Worm (Caenorhabditis elegans): ENCODE results near the gene atg-7.
A peak's percentile ranks its signal among the peaks of the same experiment; 100 is the strongest.

atg-7 gene

DNA sequence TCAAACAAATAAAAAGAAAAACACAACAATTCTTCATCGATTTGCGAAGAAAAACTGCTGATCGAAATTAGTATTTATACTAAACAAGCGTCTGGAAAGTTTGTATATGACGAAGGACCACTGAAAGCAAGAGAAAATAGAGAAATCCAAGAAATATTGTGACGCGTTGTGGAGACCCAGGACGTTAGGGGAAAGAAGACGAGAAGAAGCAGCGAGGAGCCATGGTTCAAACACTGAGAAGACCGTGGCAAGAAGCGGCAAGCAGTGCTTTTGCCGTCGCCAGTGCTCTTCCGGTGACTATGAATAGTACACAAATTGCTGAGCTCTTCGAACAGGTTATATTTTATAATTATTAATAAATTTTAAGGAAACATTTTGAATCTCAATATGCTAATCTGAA is 42.2 kb downstream of the atg-7 start:
- TF ChIP-seq R02D3.7 (tag; optimal IDR thresholded peaks at IDR 0.05) (no peak), C34F6.9 (tag; optimal IDR thresholded peaks at IDR 0.05) (peak; percentile 53), unc-55 (GFP tag; optimal IDR thresholded peaks at IDR 0.05) (peak; percentile 64), F13H6.1 (tag; optimal IDR thresholded peaks at IDR 0.05) (no peak)

DNA sequence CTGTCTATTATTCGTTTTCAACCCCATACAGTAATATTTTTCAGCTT is 42.4 kb downstream of the atg-7 start, which contains the start of gene kdin-1:
TSS of gene kdin-1 (plus strand) at position 38 of the 47 bp plus-strand sequence.
- TF ChIP-seq dmd-4 (tag; optimal IDR thresholded peaks at IDR 0.05): no peak
- no peak for TF ChIP-seq fos-1 (tag; optimal IDR thresholded peaks at IDR 0.05)
- no peak for TF ChIP-seq ZK546.5 (tag; optimal IDR thresholded peaks at IDR 0.05)
- no peak for TF ChIP-seq ama-1 (optimal IDR thresholded peaks at IDR 0.05)
- no peak for TF ChIP-seq C34F6.9 (tag; optimal IDR thresholded peaks at IDR 0.05)
- TF ChIP-seq zag-1 (tag; optimal IDR thresholded peaks at IDR 0.05): no peak
- no peak for TF ChIP-seq ceh-16 (tag; optimal IDR thresholded peaks at IDR 0.05)
- no peak for TF ChIP-seq nhr-25 (tag; optimal IDR thresholded peaks at IDR 0.05)
- TF ChIP-seq ztf-11 (tag; optimal IDR thresholded peaks at IDR 0.05): no peak

DNA sequence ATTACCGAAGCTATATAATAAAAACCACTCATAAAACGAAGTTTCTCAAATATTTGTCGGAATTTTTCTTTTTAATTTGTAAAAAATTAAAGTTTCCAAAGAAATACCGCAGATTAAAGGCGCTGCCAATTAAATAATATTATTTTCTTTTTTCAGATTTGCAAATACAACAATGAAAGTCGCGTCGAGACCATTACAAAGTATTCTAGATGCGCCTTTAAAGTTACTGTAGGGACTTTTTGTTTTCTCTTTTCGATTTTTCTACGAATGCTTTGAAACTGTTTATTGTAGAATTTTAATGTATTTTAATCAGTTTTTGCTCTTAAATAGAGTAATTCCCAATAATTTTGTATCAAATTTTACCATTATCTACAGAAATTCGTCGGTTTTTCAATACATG is 42.6 kb downstream of the atg-7 start:
- TF ChIP-seq nhr-10 (tag; optimal IDR thresholded peaks at IDR 0.05) (no peak), mbf-1 (tag; optimal IDR thresholded peaks at IDR 0.05) (no peak), sma-9 (GFP tag; optimal IDR thresholded peaks at IDR 0.05) (no peak), sma-9 (tag; optimal IDR thresholded peaks at IDR 0.05) (no peak), Y55F3AM.14 (GFP tag; optimal IDR thresholded peaks at IDR 0.05) (no peak), nhr-23 (tag; optimal IDR thresholded peaks at IDR 0.05) (no peak), ceh-82 (tag; optimal IDR thresholded peaks at IDR 0.05) (no peak), snpc-4 (tag; optimal IDR thresholded peaks at IDR 0.05) (no peak)

DNA sequence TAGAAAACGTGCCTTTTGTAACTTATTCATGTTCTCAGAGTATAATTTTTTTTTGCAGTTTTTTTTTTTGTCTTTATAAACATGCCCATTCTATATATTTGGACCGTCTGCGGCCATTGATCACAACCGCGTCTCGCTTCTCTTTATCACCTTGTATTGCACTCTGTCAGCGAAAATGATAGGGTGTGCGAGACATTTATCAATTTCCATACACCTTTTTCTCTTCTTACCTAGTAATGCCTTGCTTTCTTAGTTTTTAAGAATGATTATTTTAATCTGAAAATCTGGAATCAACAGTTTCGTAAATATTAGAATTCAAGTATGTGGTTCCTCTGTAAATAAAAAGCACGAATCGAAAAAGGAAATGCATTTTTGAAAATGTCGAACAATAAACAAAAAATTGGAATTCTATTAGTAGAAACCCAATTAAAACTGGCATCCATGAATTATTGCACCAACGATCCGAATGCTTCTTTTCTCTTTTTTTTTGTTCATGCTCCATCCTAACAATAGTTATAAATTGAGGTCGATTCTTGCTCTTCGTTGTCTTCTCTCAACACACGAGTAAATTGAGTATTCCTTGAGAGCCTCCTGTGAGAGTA is 43.6 kb downstream of the atg-7 start:
- TF ChIP-seq elt-3 (tag; optimal IDR thresholded peaks at IDR 0.05) (no peak), fos-1 (tag; optimal IDR thresholded peaks at IDR 0.05) (peak; percentile 73), ztf-1 (GFP tag; conservative IDR thresholded peaks at IDR 0.05) (no peak), nhr-11 (tag; optimal IDR thresholded peaks at IDR 0.05) (no peak), zag-1 (tag; optimal IDR thresholded peaks at IDR 0.05) (peak; percentile 22), lsy-2 (tag; optimal IDR thresholded peaks at IDR 0.05) (peak in 1 of 2 experiments; percentile 33)

DNA sequence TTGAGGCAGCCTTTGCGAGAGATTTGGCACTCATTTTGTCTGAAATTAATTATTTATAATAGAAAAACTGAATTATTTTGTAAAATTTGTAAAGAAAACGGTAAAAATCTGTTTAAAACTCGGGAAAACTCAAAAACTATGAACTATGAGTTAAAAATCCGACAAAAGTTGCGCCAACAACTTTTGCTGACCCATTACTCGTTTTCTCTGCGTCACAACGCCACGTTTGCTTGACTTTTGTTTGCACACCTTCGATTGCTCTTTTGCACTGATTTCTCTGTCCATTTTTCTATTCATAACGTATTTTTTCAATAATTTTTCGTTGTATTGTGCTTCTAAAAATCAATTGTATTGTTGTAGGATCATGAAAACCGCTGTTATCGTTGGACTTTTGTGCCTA is 44.6 kb downstream of the atg-7 start, which contains the start of gene fkb-1:
TSS of gene fkb-1 (plus strand) at position 361 of the 400 bp plus-strand sequence.
- TF ChIP-seq nhr-6 (tag; optimal IDR thresholded peaks at IDR 0.05) (peak; percentile 45), C34F6.9 (tag; optimal IDR thresholded peaks at IDR 0.05) (peak; percentile 87), sma-3 (GFP tag; optimal IDR thresholded peaks at IDR 0.05) (peak; percentile 32), mbf-1 (tag; optimal IDR thresholded peaks at IDR 0.05) (no peak), ztf-11 (tag; optimal IDR thresholded peaks at IDR 0.05) (no peak), ceh-82 (tag; optimal IDR thresholded peaks at IDR 0.05) (no peak), sem-4 (tag; optimal IDR thresholded peaks at IDR 0.05) (peak; percentile 42), elt-3 (tag; optimal IDR thresholded peaks at IDR 0.05) (no peak), lin-13 (GFP tag; optimal IDR thresholded peaks at IDR 0.05) (peak; percentile 50), sma-9 (GFP tag; optimal IDR thresholded peaks at IDR 0.05) (peak; percentile 76), sma-9 (tag; optimal IDR thresholded peaks at IDR 0.05) (no peak), ztf-4 (tag; optimal IDR thresholded peaks at IDR 0.05) (no peak), unc-55 (GFP tag; optimal IDR thresholded peaks at IDR 0.05) (peak; percentile 79), nhr-25 (tag; optimal IDR thresholded peaks at IDR 0.05) (peak; percentile 38), crh-2 (tag; optimal IDR thresholded peaks at IDR 0.05) (peak; percentile 98), lin-11 (tag; optimal IDR thresholded peaks at IDR 0.05) (peak; percentile 44), dmd-4 (tag; optimal IDR thresholded peaks at IDR 0.05) (no peak), nhr-11 (tag; optimal IDR thresholded peaks at IDR 0.05) (no peak), Y55F3AM.14 (GFP tag; optimal IDR thresholded peaks at IDR 0.05) (no peak), elt-1 (tag; optimal IDR thresholded peaks at IDR 0.05) (no peak), nhr-21 (tag; optimal IDR thresholded peaks at IDR 0.05) (peak; percentile 19), fos-1 (tag; optimal IDR thresholded peaks at IDR 0.05) (peak; percentile 74), snpc-4 (tag; optimal IDR thresholded peaks at IDR 0.05) (no peak), lsy-2 (tag; optimal IDR thresholded peaks at IDR 0.05) (peak; percentile 49 to 83), gmeb-1 (tag; optimal IDR thresholded peaks at IDR 0.05) (peak; percentile 77), F13H6.1 (tag; optimal IDR thresholded peaks at IDR 0.05) (peak; percentile 59), skn-1 (tag; optimal IDR thresholded peaks at IDR 0.05) (no peak), zag-1 (tag; optimal IDR thresholded peaks at IDR 0.05) (peak; percentile 77), nhr-129 (tag; optimal IDR thresholded peaks at IDR 0.05) (peak; percentile 72), nhr-23 (tag; optimal IDR thresholded peaks at IDR 0.05) (no peak)
